Comparison of ENCODE assay signal across 1 fruit fly cellular context in the genomic region with DNA sequence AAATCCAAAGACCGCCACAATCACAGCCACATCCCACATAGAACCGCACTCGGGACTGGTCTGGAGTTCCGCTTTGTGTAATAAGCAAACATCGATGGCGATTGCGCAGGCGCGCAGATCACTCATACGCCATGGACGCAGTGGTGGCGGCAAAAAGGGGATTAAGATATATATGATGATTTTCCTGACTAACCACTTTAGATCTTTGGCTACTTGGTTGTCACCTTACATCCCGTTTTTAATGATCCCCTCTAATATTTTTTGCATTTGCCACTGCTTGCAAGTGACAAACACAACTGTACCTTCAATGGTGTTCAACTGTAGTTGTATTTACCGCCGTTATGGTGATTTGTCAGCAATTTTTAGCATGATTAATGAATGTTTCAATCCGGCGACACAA.
TF ChIP-seq lines count a peak whose summit lies in the region.

No protein-coding gene starts in this region.

TF ChIP-seq in whole organism, embryonic, 481 proteins besides CTCF, POLR2A, EP300 and RAD21 (continued from another document):
- TF ChIP-seq Dek (tag; optimal IDR thresholded peaks at IDR 0.05; lab: Kevin White, UChicago) (no peak), CG2889 (GFP tag; IDR thresholded peaks at IDR 0.05; lab: Robert Waterston, UW) (no peak), CG2202 (tag; optimal IDR thresholded peaks at IDR 0.05; lab: Kevin White, UChicago) (no peak), Aef1 (GFP tag; IDR thresholded peaks at IDR 0.05; lab: Robert Waterston, UW) (0 out of 3 replicates have a peak, but pooled peaks have one; percentile 33), stwl (tag; optimal IDR thresholded peaks at IDR 0.05; lab: Kevin White, UChicago) (no peak), ci (GFP tag; IDR thresholded peaks at IDR 0.05; lab: Robert Waterston, UW) (no peak), fru (optimal IDR thresholded peaks at IDR 0.05; lab: Kevin White, UChicago) (no peak), zen2 (GFP tag; IDR thresholded peaks at IDR 0.05; lab: Robert Waterston, UW; ENCODE audit: partially characterized antibody) (no peak), CG14860 (GFP tag; IDR thresholded peaks at IDR 0.05; lab: Robert Waterston, UW; ENCODE audit: partially characterized antibody) (no peak), toy (GFP tag; IDR thresholded peaks at IDR 0.05; lab: Robert Waterston, UW) (no peak), Ada2b (GFP tag; IDR thresholded peaks at IDR 0.05; lab: Robert Waterston, UW) (no peak), CG12104 (GFP tag; optimal IDR thresholded peaks at IDR 0.05; lab: Kevin White, UChicago) (no peak), pfk (GFP tag; optimal IDR thresholded peaks at IDR 0.05; lab: Kevin White, UChicago) (no peak), CG32772 (GFP tag; IDR thresholded peaks at IDR 0.05; lab: Robert Waterston, UW) (no peak), CG4424 (GFP tag; optimal IDR thresholded peaks at IDR 0.05; lab: Kevin White, UChicago) (no peak), CG6654 (GFP tag; optimal IDR thresholded peaks at IDR 0.05; lab: Kevin White, UChicago) (no peak), CG17912 (GFP tag; optimal IDR thresholded peaks at IDR 0.05; lab: Kevin White, UChicago) (no peak), CG14965 (GFP tag; optimal IDR thresholded peaks at IDR 0.05; lab: Kevin White, UChicago; ENCODE audit: borderline replicate concordance) (no peak), HmgZ (tag; optimal IDR thresholded peaks at IDR 0.05; lab: Kevin White, UChicago) (no peak), oc (tag; optimal IDR thresholded peaks at IDR 0.05; lab: Kevin White, UChicago) (no peak), pnt (GFP tag; optimal IDR thresholded peaks at IDR 0.05; lab: Kevin White, UChicago) (no peak), Asciz (GFP tag; optimal IDR thresholded peaks at IDR 0.05; lab: Kevin White, UChicago) (no peak), Six4 (GFP tag; optimal IDR thresholded peaks at IDR 0.05; lab: Kevin White, UChicago) (no peak), Mrtf (GFP tag; IDR thresholded peaks at IDR 0.05; lab: Robert Waterston, UW) (no peak), CHES-1-like (GFP tag; optimal IDR thresholded peaks at IDR 0.05; lab: Kevin White, UChicago) (no peak), emc (GFP tag; optimal IDR thresholded peaks at IDR 0.05; lab: Kevin White, UChicago) (no peak), Nf-YA (GFP tag; IDR thresholded peaks at IDR 0.05; lab: Robert Waterston, UW) (no peak), salm (tag; optimal IDR thresholded peaks at IDR 0.05; lab: Kevin White, UChicago) (no peak), Dad (GFP tag; optimal IDR thresholded peaks at IDR 0.05; lab: Kevin White, UChicago) (no peak), CG12769 (tag; optimal IDR thresholded peaks at IDR 0.05; lab: Kevin White, UChicago) (peak; percentile 54), tll (GFP tag; optimal IDR thresholded peaks at IDR 0.05; lab: Kevin White, UChicago) (no peak), exex (tag; optimal IDR thresholded peaks at IDR 0.05; lab: Kevin White, UChicago) (no peak), B-H2 (GFP tag; optimal IDR thresholded peaks at IDR 0.05; lab: Kevin White, UChicago) (no peak), CG4360 (GFP tag; IDR thresholded peaks at IDR 0.05; lab: Robert Waterston, UW) (no peak), CG3163 (GFP tag; optimal IDR thresholded peaks at IDR 0.05; lab: Kevin White, UChicago) (no peak), inv (GFP tag; IDR thresholded peaks at IDR 0.05; lab: Robert Waterston, UW; ENCODE audit: partially characterized antibody) (no peak), CG10366 (GFP tag; IDR thresholded peaks at IDR 0.05; lab: Robert Waterston, UW) (0 out of 2 replicates have a peak, but pooled peaks have one; percentile 13), tup (GFP tag; optimal IDR thresholded peaks at IDR 0.05; lab: Kevin White, UChicago) (no peak), Sox100B (GFP tag; optimal IDR thresholded peaks at IDR 0.05; lab: Kevin White, UChicago) (no peak), CG10959 (GFP tag; IDR thresholded peaks at IDR 0.05; lab: Robert Waterston, UW) (no peak), CG17361 (GFP tag; IDR thresholded peaks at IDR 0.05; lab: Robert Waterston, UW) (no peak), bsh (GFP tag; optimal IDR thresholded peaks at IDR 0.05; lab: Kevin White, UChicago) (no peak), Oli (tag; optimal IDR thresholded peaks at IDR 0.05; lab: Kevin White, UChicago) (no peak), H15 (GFP tag; IDR thresholded peaks at IDR 0.05; lab: Robert Waterston, UW) (no peak), ssp (GFP tag; IDR thresholded peaks at IDR 0.05; lab: Robert Waterston, UW) (no peak), CG10543 (GFP tag; optimal IDR thresholded peaks at IDR 0.05; lab: Kevin White, UChicago) (no peak), CG10565 (GFP tag; optimal IDR thresholded peaks at IDR 0.05; lab: Kevin White, UChicago) (no peak), Lhr (GFP tag; optimal IDR thresholded peaks at IDR 0.05; lab: Kevin White, UChicago) (no peak), CG12071 (GFP tag; optimal IDR thresholded peaks at IDR 0.05; lab: Kevin White, UChicago) (no peak), CG17802 (tag; optimal IDR thresholded peaks at IDR 0.05; lab: Kevin White, UChicago) (no peak), CG7271 (tag; optimal IDR thresholded peaks at IDR 0.05; lab: Kevin White, UChicago) (no peak), Vsx1 (GFP tag; optimal IDR thresholded peaks at IDR 0.05; lab: Kevin White, UChicago) (no peak), cad (GFP tag; optimal IDR thresholded peaks at IDR 0.05; lab: Kevin White, UChicago) (no peak), disco-r (GFP tag; optimal IDR thresholded peaks at IDR 0.05; lab: Kevin White, UChicago) (no peak), zfh2 (GFP tag; optimal IDR thresholded peaks at IDR 0.05; lab: Kevin White, UChicago) (peak; percentile 76), CG11695 (GFP tag; IDR thresholded peaks at IDR 0.05; lab: Robert Waterston, UW) (no peak), lola (GFP tag; optimal IDR thresholded peaks at IDR 0.05; lab: Kevin White, UChicago) (no peak), Optix (GFP tag; IDR thresholded peaks at IDR 0.05; lab: Robert Waterston, UW) (no peak), CG16813 (GFP tag; IDR thresholded peaks at IDR 0.05; lab: Robert Waterston, UW; ENCODE audit: partially characterized antibody) (no peak), da (GFP tag; optimal IDR thresholded peaks at IDR 0.05; lab: Kevin White, UChicago) (no peak), Usf (GFP tag; optimal IDR thresholded peaks at IDR 0.05; lab: Kevin White, UChicago) (no peak), tio (GFP tag; optimal IDR thresholded peaks at IDR 0.05; lab: Kevin White, UChicago) (no peak), CG32767 (GFP tag; IDR thresholded peaks at IDR 0.05; lab: Robert Waterston, UW) (no peak), sd (tag; optimal IDR thresholded peaks at IDR 0.05; lab: Kevin White, UChicago) (no peak), CrebB (tag; optimal IDR thresholded peaks at IDR 0.05; lab: Kevin White, UChicago) (no peak), ftz-f1 (GFP tag; optimal IDR thresholded peaks at IDR 0.05; lab: Kevin White, UChicago) (no peak), rib (GFP tag; IDR thresholded peaks at IDR 0.05; lab: Robert Waterston, UW) (no peak), Hr3 (GFP tag; optimal IDR thresholded peaks at IDR 0.05; lab: Kevin White, UChicago) (no peak), CG9215 (GFP tag; IDR thresholded peaks at IDR 0.05; lab: Robert Waterston, UW) (peak; percentile 42), CG18011 (GFP tag; optimal IDR thresholded peaks at IDR 0.05; lab: Kevin White, UChicago) (no peak), gt (GFP tag; IDR thresholded peaks at IDR 0.05; lab: Robert Waterston, UW) (no peak), Mes4 (GFP tag; optimal IDR thresholded peaks at IDR 0.05; lab: Kevin White, UChicago) (no peak), tna (GFP tag; IDR thresholded peaks at IDR 0.05; lab: Robert Waterston, UW; ENCODE audit: partially characterized antibody) (no peak), CG17385 (GFP tag; optimal IDR thresholded peaks at IDR 0.05; lab: Kevin White, UChicago) (no peak), jumu (GFP tag; optimal IDR thresholded peaks at IDR 0.05; lab: Kevin White, UChicago) (peak; percentile 21), al (GFP tag; IDR thresholded peaks at IDR 0.05; lab: Robert Waterston, UW) (0 out of 2 replicates have a peak, but pooled peaks have one; percentile 25), dmrt99B (tag; optimal IDR thresholded peaks at IDR 0.05; lab: Kevin White, UChicago) (no peak), CG15479 (GFP tag; optimal IDR thresholded peaks at IDR 0.05; lab: Kevin White, UChicago) (no peak), chinmo (GFP tag; IDR thresholded peaks at IDR 0.05; lab: Robert Waterston, UW; ENCODE audit: partially characterized antibody) (0 out of 4 replicates have a peak, but pooled peaks have one; percentile 24), NC2β (GFP tag; optimal IDR thresholded peaks at IDR 0.05; lab: Kevin White, UChicago) (no peak), kah (GFP tag; optimal IDR thresholded peaks at IDR 0.05; lab: Kevin White, UChicago) (no peak), pho (GFP tag; optimal IDR thresholded peaks at IDR 0.05; lab: Kevin White, UChicago) (peak; percentile 4), slbo (GFP tag; IDR thresholded peaks at IDR 0.05; lab: Robert Waterston, UW) (peak; percentile 72), cg (GFP tag; optimal IDR thresholded peaks at IDR 0.05; lab: Kevin White, UChicago) (no peak), Poxn (GFP tag; IDR thresholded peaks at IDR 0.05; lab: Robert Waterston, UW) (no peak), E2f2 (GFP tag; IDR thresholded peaks at IDR 0.05; lab: Robert Waterston, UW) (no peak), CG14014 (GFP tag; IDR thresholded peaks at IDR 0.05; lab: Robert Waterston, UW) (peak; percentile 37; the same call in 1 of the 2 replicates), zen (tag; optimal IDR thresholded peaks at IDR 0.05; lab: Kevin White, UChicago) (no peak), CG2129 (GFP tag; IDR thresholded peaks at IDR 0.05; lab: Robert Waterston, UW; ENCODE audit: partially characterized antibody) (no peak), bab2 (GFP tag; optimal IDR thresholded peaks at IDR 0.05; lab: Kevin White, UChicago) (no peak), Sry-β (GFP tag; optimal IDR thresholded peaks at IDR 0.05; lab: Kevin White, UChicago) (no peak), Drgx (GFP tag; IDR thresholded peaks at IDR 0.05; lab: Robert Waterston, UW) (peak; percentile 86), CG11247 (GFP tag; IDR thresholded peaks at IDR 0.05; lab: Robert Waterston, UW) (peak; percentile 49), pan (optimal IDR thresholded peaks at IDR 0.05; lab: Kevin White, UChicago) (no peak), pan (GFP tag; optimal IDR thresholded peaks at IDR 0.05 in 1 of 2, IDR thresholded peaks at IDR 0.05 in 1 of 2) (no peak), Atf6 (GFP tag; IDR thresholded peaks at IDR 0.05; lab: Robert Waterston, UW) (no peak), Sox102F (GFP tag; optimal IDR thresholded peaks at IDR 0.05; lab: Kevin White, UChicago) (no peak), hkb (optimal IDR thresholded peaks at IDR 0.05; lab: Kevin White, UChicago) (no peak), hkb (GFP tag; IDR thresholded peaks at IDR 0.05; lab: Robert Waterston, UW) (0 out of 2 replicates have a peak, but pooled peaks have one; percentile 31), CG14441 (GFP tag; IDR thresholded peaks at IDR 0.05; lab: Robert Waterston, UW) (no peak), H2.0 (GFP tag; IDR thresholded peaks at IDR 0.05; lab: Robert Waterston, UW) (peak; percentile 49; the same call in 1 of the 2 replicates), HmgD (GFP tag; optimal IDR thresholded peaks at IDR 0.05; lab: Kevin White, UChicago) (no peak), ac (GFP tag; optimal IDR thresholded peaks at IDR 0.05; lab: Kevin White, UChicago) (no peak), HLH3B (GFP tag; IDR thresholded peaks at IDR 0.05; lab: Robert Waterston, UW) (peak; percentile 25; the same call in 1 of the 2 replicates), Gsc (GFP tag; IDR thresholded peaks at IDR 0.05; lab: Robert Waterston, UW) (no peak), jigr1 (GFP tag; IDR thresholded peaks at IDR 0.05; lab: Robert Waterston, UW) (no peak), CG11456 (GFP tag; IDR thresholded peaks at IDR 0.05; lab: Robert Waterston, UW) (0 out of 3 replicates have a peak, but pooled peaks have one; percentile 50), Deaf1 (tag; optimal IDR thresholded peaks at IDR 0.05; lab: Kevin White, UChicago) (no peak), caup (GFP tag; optimal IDR thresholded peaks at IDR 0.05; lab: Kevin White, UChicago; ENCODE audit: severe bottlenecking) (peak; percentile 11), CG14050 (GFP tag; IDR thresholded peaks at IDR 0.05; lab: Robert Waterston, UW) (no peak), Tbp (GFP tag; optimal IDR thresholded peaks at IDR 0.05; lab: Kevin White, UChicago) (no peak), Sin3A (optimal IDR thresholded peaks at IDR 0.05; lab: Kevin White, UChicago) (no peak), phol (tag; optimal IDR thresholded peaks at IDR 0.05; lab: Kevin White, UChicago) (no peak), CG11398 (GFP tag; optimal IDR thresholded peaks at IDR 0.05; lab: Kevin White, UChicago) (no peak), lov (optimal IDR thresholded peaks at IDR 0.05; lab: Kevin White, UChicago) (no peak), lov (GFP tag; IDR thresholded peaks at IDR 0.05; lab: Robert Waterston, UW) (no peak), MBD-R2 (GFP tag; IDR thresholded peaks at IDR 0.05; lab: Robert Waterston, UW) (no peak), CG34422 (GFP tag; IDR thresholded peaks at IDR 0.05; lab: Robert Waterston, UW) (no peak), Hey (tag; optimal IDR thresholded peaks at IDR 0.05; lab: Kevin White, UChicago) (no peak), jing (GFP tag; optimal IDR thresholded peaks at IDR 0.05; lab: Kevin White, UChicago) (no peak)
